Fruit fly (Drosophila melanogaster) whole organism: ENCODE data around the gene Tsp5D.

Experiments used
- CG8478 ChIP-seq: fragments of >200 bp; optimal IDR thresholded peaks from 2 replicates; lab custom pipeline; 2018; ENCODE audit warnings: inconsistent platforms
- Dll ChIP-seq: fragments of >200 bp; optimal IDR thresholded peaks from 2 replicates; lab custom pipeline; 2017
- EcR ChIP-seq, 2 experiments: fragments of >200 bp; optimal IDR thresholded peaks; 2 replicates each; lab custom pipeline; 2017; ENCODE audit warnings: missing biosample characterization in 2 of 2, missing genetic modification characterization in 2 of 2, missing genetic modification reagents in 2 of 2
- pan ChIP-seq: fragments of >200 bp; optimal IDR thresholded peaks from 2 replicates; lab custom pipeline; 2017
- psq ChIP-seq: fragments of >200 bp; optimal IDR thresholded peaks from 2 replicates; lab custom pipeline; 2017
- usp ChIP-seq: fragments of >200 bp; optimal IDR thresholded peaks from 2 replicates; lab custom pipeline; 2017; ENCODE audit warnings: missing biosample characterization, missing genetic modification characterization, mixed read lengths

DNA sequence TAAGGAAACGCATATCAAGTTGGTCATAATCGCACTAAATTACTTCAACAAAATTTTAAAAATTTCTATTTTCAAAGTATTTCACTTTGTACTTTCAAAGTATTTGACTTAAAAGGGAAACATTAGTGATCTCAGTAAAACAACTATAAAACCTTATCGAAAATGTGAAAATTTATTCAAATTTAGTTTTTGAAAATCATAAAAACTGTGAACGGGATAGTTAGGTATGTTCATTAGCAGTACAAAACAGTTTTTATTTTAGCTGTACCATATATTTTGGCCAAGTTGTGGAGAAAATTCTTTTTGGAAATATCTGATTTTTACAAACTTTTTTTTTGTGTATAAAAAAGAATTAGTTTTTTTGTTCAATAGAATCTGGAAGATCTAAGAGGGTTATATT, 8.3 kb downstream of the Tsp5D start, which contains the start of gene CG43115:
- TF ChIP-seq CG8478 (lab: Kevin White, UChicago), result no peak
- TF ChIP-seq usp, result no peak
- no peak for TF ChIP-seq pan (lab: Kevin White, UChicago)
- no peak for TF ChIP-seq psq (lab: Kevin White, UChicago)
- no peak for TF ChIP-seq EcR (GFP tag; optimal IDR thresholded peaks at IDR 0.05; lab: Kevin White, UChicago)
- no peak for TF ChIP-seq Dll (lab: Kevin White, UChicago)
